Worm (Caenorhabditis elegans): ENCODE measurements around the gene cyn-11.

The cyn-11 gene

DNA sequence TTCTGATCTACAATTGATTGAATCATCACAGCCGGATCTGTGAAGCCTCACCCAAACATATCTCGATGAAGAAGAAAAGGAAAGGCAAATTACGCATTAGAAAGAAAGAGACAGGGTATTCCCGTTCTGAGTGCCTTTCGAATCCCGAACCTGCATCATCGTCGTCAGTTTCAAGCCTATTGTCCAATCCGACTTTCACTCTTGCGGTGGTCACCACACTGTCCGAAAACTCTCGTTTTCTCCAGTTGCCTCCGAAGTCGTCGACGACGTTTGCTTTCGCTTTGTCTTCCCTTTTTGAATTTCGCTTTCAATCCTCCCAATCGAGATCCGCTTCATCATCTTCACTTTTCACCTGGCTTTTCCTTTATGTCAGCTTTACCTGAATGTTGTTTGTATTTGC lies 33.0 kb upstream of the cyn-11 start:
- no peak for TF ChIP-seq mxl-1 (tag; optimal IDR thresholded peaks at IDR 0.05)
- no peak for TF ChIP-seq pbrm-1 (GFP tag; IDR thresholded peaks at IDR 0.05)
- no peak for TF ChIP-seq K11D2.4 (GFP tag; IDR thresholded peaks at IDR 0.05)
- no peak for TF ChIP-seq somi-1 (GFP tag; optimal IDR thresholded peaks at IDR 0.05)
- TF ChIP-seq mel-28 (tag; optimal IDR thresholded peaks at IDR 0.05; ENCODE audit: borderline replicate concordance), result no peak
- TF ChIP-seq madf-6 (GFP tag; IDR thresholded peaks at IDR 0.05), result no peak
- no peak for TF ChIP-seq nhr-120 (GFP tag; IDR thresholded peaks at IDR 0.05)
- TF ChIP-seq gei-17 (GFP tag; optimal IDR thresholded peaks at IDR 0.05), result no peak
- TF ChIP-seq nfyb-1 (GFP tag; IDR thresholded peaks at IDR 0.05), result no peak

DNA sequence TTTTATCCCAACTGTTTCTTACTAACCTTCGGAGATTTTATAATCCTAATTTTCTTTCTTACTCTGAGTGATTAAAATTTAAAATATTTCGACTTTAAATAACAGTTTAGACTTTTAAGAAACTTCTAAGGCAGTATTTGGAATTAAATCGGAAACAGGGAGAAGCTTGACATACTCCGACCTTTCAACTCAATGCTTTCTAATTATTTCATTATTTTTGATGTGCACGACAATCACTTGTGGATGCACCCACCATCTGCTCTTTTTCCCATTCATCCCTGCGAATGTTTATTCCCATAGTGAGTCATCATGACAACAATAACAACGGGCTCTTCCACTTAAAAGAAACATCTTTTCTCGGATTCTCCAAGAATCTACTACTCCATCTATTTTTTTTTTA lies 32.6 kb upstream of the cyn-11 start:
- TF ChIP-seq ztf-18 (tag; optimal IDR thresholded peaks at IDR 0.05) (no peak), die-1 (tag; optimal IDR thresholded peaks at IDR 0.05) (no peak)

DNA sequence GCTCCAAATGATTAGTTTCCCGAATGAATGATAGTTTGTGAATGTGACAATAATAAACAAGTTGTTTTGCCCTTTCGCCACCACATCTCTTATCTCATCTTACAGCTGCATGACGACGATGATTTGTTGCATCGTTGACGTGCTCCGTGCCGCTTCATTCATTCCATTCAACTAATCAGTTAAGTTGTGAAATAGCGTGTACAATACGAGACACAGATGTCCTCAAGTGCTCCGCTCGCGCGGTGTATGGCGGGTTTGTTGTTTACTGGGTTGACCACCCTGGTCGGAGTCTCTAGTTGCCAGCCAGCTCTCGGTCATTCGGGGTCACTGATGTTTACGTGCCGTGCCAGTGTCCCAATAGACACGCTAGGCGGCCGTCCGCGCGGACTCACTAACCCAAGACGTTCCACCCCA lies 31.9 kb upstream of the cyn-11 start:
- peak; percentile 4 for TF ChIP-seq F52B5.7 (tag; optimal IDR thresholded peaks at IDR 0.05)
- TF ChIP-seq madf-10 (tag; optimal IDR thresholded peaks at IDR 0.05), result no peak
- TF ChIP-seq dox-1 (GFP tag; IDR thresholded peaks at IDR 0.05), result peak; percentile 10; the same call in 1 of the 2 replicates
- peak; percentile 50; the same call in 1 of the 2 replicates for TF ChIP-seq cebp-1 (GFP tag; IDR thresholded peaks at IDR 0.05)
- TF ChIP-seq cebp-1 (tag; optimal IDR thresholded peaks at IDR 0.05), result peak; percentile 27
- TF ChIP-seq ztf-28 (GFP tag; IDR thresholded peaks at IDR 0.05), result 0 out of 2 replicates have a peak, but pooled peaks have one; percentile 25
- TF ChIP-seq ama-1 (optimal IDR thresholded peaks at IDR 0.05), result no peak
- peak in 1 of 2 experiments; percentile 22 for TF ChIP-seq ama-1 (GFP tag; optimal IDR thresholded peaks at IDR 0.05)
- TF ChIP-seq nhr-179 (tag; optimal IDR thresholded peaks at IDR 0.05), result no peak
- peak; percentile 58 for TF ChIP-seq tbx-9 (tag; optimal IDR thresholded peaks at IDR 0.05; ENCODE audit: borderline replicate concordance)
- no peak for TF ChIP-seq F33H1.4 (GFP tag; IDR thresholded peaks at IDR 0.05)
- no peak for TF ChIP-seq madf-3 (GFP tag; IDR thresholded peaks at IDR 0.05)
- peak; percentile 73 for TF ChIP-seq zfh-2 (GFP tag; conservative IDR thresholded peaks at IDR 0.05)
- peak; percentile 49 for TF ChIP-seq ZK185.1 (tag; optimal IDR thresholded peaks at IDR 0.05; ENCODE audit: poor library complexity, severe bottlenecking)

DNA sequence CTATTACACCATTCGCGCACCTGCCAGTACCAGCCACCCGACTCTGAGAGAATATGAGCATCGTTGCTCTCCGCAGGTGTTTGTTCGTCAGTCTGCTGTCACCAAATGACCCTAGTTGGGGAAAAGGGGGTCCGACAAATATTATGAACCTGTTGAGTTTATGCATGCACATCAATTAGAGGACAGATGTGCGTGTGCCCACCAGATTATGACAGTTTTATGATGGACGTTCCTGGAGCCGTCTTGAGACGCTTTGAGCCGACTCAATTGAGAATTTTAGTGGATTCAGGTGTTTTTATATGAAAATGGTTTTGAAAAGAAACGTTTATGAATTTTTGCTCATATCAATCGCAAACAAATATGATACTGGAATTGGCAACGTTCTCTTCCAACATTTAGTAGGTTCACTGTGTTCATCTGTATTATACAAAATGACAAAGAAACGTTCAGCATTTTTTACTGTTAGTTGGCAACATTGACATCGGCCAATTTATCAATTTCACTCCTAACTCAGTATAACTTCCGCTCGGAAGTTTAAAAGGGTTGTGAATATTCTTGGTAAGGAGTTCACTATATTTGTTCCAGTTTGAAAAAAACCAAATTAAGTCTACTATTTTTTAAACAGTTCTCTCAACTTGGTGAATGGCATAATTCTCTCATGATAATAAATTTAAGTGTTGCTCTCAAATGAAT lies 31.3 kb upstream of the cyn-11 start:
- TF ChIP-seq hrde-1 (tag; optimal IDR thresholded peaks at IDR 0.05; ENCODE audit: borderline replicate concordance) (no peak), ztf-28 (GFP tag; IDR thresholded peaks at IDR 0.05) (no peak), aptf-2 (GFP tag; conservative IDR thresholded peaks at IDR 0.05) (peak; percentile 59; the same call in 1 of the 2 replicates), mcd-1 (GFP tag; IDR thresholded peaks at IDR 0.05) (peak; percentile 35; the same call in 1 of the 2 replicates), Y53G8AR.9 (GFP tag; conservative IDR thresholded peaks at IDR 0.05) (peak; percentile 93), mes-4 (tag; optimal IDR thresholded peaks at IDR 0.05) (no peak), nfyb-1 (GFP tag; IDR thresholded peaks at IDR 0.05) (peak; percentile 78), sea-2 (GFP tag; IDR thresholded peaks at IDR 0.05) (no peak), chd-7 (tag; optimal IDR thresholded peaks at IDR 0.05) (peak; percentile 86), mxl-1 (tag; optimal IDR thresholded peaks at IDR 0.05) (peak; percentile 63), ceh-58 (GFP tag; IDR thresholded peaks at IDR 0.05) (peak; percentile 36; the same call in 1 of the 2 replicates), fkh-3 (tag; optimal IDR thresholded peaks at IDR 0.05) (no peak), tbp1 (GFP tag; optimal IDR thresholded peaks at IDR 0.05) (peak; percentile 54), rec-8 (tag; optimal IDR thresholded peaks at IDR 0.05) (no peak), C17E4.6 (GFP tag; IDR thresholded peaks at IDR 0.05) (no peak), ceh-79 (tag; optimal IDR thresholded peaks at IDR 0.05) (peak; percentile 69), sptf-2 (GFP tag; optimal IDR thresholded peaks at IDR 0.05) (no peak), lsy-27 (tag; optimal IDR thresholded peaks at IDR 0.05; ENCODE audit: borderline replicate concordance, insufficient read depth) (no peak), hmg-1.2 (GFP tag; IDR thresholded peaks at IDR 0.05) (peak; percentile 4; the same call in 1 of the 2 replicates), F37B4.10 (GFP tag; IDR thresholded peaks at IDR 0.05) (0 out of 2 replicates have a peak, but pooled peaks have one; percentile 80), ztf-3 (GFP tag; optimal IDR thresholded peaks at IDR 0.05) (peak; percentile 77), ceh-40 (GFP tag; IDR thresholded peaks at IDR 0.05) (peak; percentile 55; the same call in 1 of the 2 replicates), ztf-18 (tag; optimal IDR thresholded peaks at IDR 0.05) (peak; percentile 7)
